Worm (Caenorhabditis elegans) whole organism, mixed stage, embryonic: ENCODE measurements around the gene F09C6.3.

ENCODE experiments used
- blmp-1 ChIP-seq: fragments of 150-350 bp; optimal IDR thresholded peaks from 2 replicates; lab custom pipeline; 2014; ENCODE audit warnings: missing biosample characterization, missing genetic modification characterization
- ces-1 ChIP-seq: fragments of 150-350 bp; optimal IDR thresholded peaks from 2 replicates; lab custom pipeline; 2014; ENCODE audit warnings: missing biosample characterization, missing genetic modification reagents, missing genetic modification characterization
- drap-1 ChIP-seq: fragments of 200-800 bp; sonication (Bioruptor generic); optimal IDR thresholded peaks from 3 replicates; lab custom pipeline; 2018; ENCODE audit warnings: mild to moderate bottlenecking, missing genetic modification characterization, missing compliant biosample characterization
- lin-13 ChIP-seq: fragments of 150-350 bp; optimal IDR thresholded peaks from 2 replicates; lab custom pipeline; 2014; ENCODE audit warnings: missing biosample characterization, missing genetic modification characterization
- lsy-2 ChIP-seq: fragments of 150-350 bp; optimal IDR thresholded peaks from 2 replicates; lab custom pipeline; 2014; ENCODE audit warnings: missing biosample characterization, missing genetic modification characterization
- mab-5 ChIP-seq: fragments of 150-350 bp; optimal IDR thresholded peaks from 2 replicates; lab custom pipeline; 2014; ENCODE audit warnings: missing biosample characterization, missing genetic modification characterization
- nhr-12 ChIP-seq: fragments of 150-350 bp; optimal IDR thresholded peaks from 2 replicates; lab custom pipeline; 2014; ENCODE audit warnings: missing biosample characterization, missing genetic modification characterization
- nhr-237 ChIP-seq: fragments of 150-350 bp; optimal IDR thresholded peaks from 2 replicates; lab custom pipeline; 2014; ENCODE audit warnings: missing biosample characterization, missing genetic modification characterization
- nhr-28 ChIP-seq: fragments of 150-350 bp; optimal IDR thresholded peaks from 2 replicates; lab custom pipeline; 2014; ENCODE audit warnings: missing biosample characterization, missing genetic modification characterization
- pha-4 ChIP-seq: fragments of 150-350 bp; optimal IDR thresholded peaks from 2 replicates; lab custom pipeline; 2018; ENCODE audit warnings: missing biosample characterization, missing genetic modification reagents, missing genetic modification characterization
- snpc-4 ChIP-seq: fragments of 150-350 bp; optimal IDR thresholded peaks from 2 replicates; lab custom pipeline; 2014; ENCODE audit warnings: missing biosample characterization, missing genetic modification characterization
- unc-39 ChIP-seq: fragments of 150-350 bp; optimal IDR thresholded peaks from 2 replicates; lab custom pipeline; 2014; ENCODE audit warnings: missing biosample characterization, missing genetic modification characterization

DNA sequence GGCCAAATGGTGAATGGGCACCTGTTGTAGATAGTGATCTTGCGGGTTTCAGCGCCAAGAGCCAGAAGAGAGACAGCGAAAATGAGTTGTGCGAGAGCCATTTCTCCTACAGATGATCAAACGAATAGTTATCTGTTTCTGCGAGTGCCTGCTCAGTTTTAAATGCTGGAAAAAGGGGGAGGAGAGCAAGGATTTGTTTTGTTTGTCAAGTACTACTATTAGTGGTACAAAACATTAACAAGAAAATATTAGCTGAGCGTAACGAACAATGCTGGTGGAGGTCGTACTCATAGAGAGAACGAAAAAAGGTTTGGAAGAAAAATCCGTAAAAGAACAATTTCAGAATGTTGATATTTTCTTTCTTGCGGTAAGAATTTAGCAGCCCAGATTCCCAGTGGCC lies 8.6 kb downstream of the F09C6.3 start, which contains the start of gene thn-4:
- TF ChIP-seq lsy-2 (tag; lab: Kevin White, UChicago) (no peak), ces-1 (GFP tag; lab: Kevin White, UChicago) (no peak), unc-39 (tag; lab: Kevin White, UChicago) (no peak), drap-1 (GFP tag; lab: Kevin White, UChicago) (no peak), lin-13 (no peak), nhr-12 (tag; lab: Kevin White, UChicago) (no peak), nhr-28 (no peak), blmp-1 (no peak), pha-4 (no peak), mab-5 (tag; lab: Kevin White, UChicago) (no peak), snpc-4 (tag; lab: Kevin White, UChicago) (no peak), nhr-237 (tag; lab: Kevin White, UChicago) (no peak)
